Fruit fly (Drosophila melanogaster): ENCODE results near the gene CG34303.

dm6 chr3R:10150555-10150954 lies 1.1 kb downstream of the CG34303 start:
- TF ChIP-seq CTCF (optimal IDR thresholded peaks at IDR 0.05): no peak
- TF ChIP-seq CG8478 (optimal IDR thresholded peaks at IDR 0.05): no peak
